Worm (Caenorhabditis elegans) whole organism, L4 larva: ENCODE measurements around the gene gstk-2.

Experiments
- aha-1 ChIP-seq: fragments of 150-350 bp; peaks from one replicate; lab custom pipeline; 2014; ENCODE audit warnings: missing biosample characterization, missing genetic modification characterization
- ceh-32 ChIP-seq: sonication (generic microtip); optimal IDR thresholded peaks from 2 replicates; lab custom pipeline; 2016; ENCODE audit warnings: mild to moderate bottlenecking, missing genetic modification characterization, missing compliant biosample characterization; ENCODE audit not compliant: poor library complexity
- dmd-8 ChIP-seq: fragments of 200-800 bp; sonication (Bioruptor generic); IDR thresholded peaks from 2 replicates; pipeline ENCODE4 v1.3.6; 2022; ENCODE audit warnings: missing genetic modification characterization, missing compliant biosample characterization
- dmd-9 ChIP-seq: fragments of 200-800 bp; sonication (Bioruptor generic); IDR thresholded peaks from 2 replicates; pipeline ENCODE4 v1.3.6; 2022; ENCODE audit warnings: missing genetic modification reagents, missing genetic modification characterization, missing compliant biosample characterization
- gei-8 ChIP-seq: fragments of 200-800 bp; sonication (Bioruptor generic); optimal IDR thresholded peaks from 2 replicates; lab custom pipeline; 2018; ENCODE audit warnings: mild to moderate bottlenecking, missing genetic modification characterization, missing compliant biosample characterization
- hlh-30 ChIP-seq: sonication (generic microtip); optimal IDR thresholded peaks from 2 replicates; lab custom pipeline; 2017; ENCODE audit warnings: antibody characterized with exemption, mild to moderate bottlenecking, missing genetic modification characterization, missing compliant biosample characterization; ENCODE audit not compliant: insufficient read depth
- hmg-1.1 ChIP-seq: fragments of 200-800 bp; sonication (Bioruptor generic); IDR thresholded peaks from 2 replicates; pipeline ENCODE4 v1.3.6; 2022; ENCODE audit warnings: missing genetic modification reagents, missing genetic modification characterization, missing compliant biosample characterization
- lin-13 ChIP-seq: fragments of 150-350 bp; optimal IDR thresholded peaks from 2 replicates; lab custom pipeline; 2014; ENCODE audit warnings: missing biosample characterization, missing genetic modification reagents, missing genetic modification characterization
- nhr-41 ChIP-seq: fragments of 200-800 bp; sonication (Bioruptor generic); IDR thresholded peaks from 2 replicates; pipeline ENCODE4 v1.3.6; 2022; ENCODE audit warnings: missing genetic modification reagents, missing genetic modification characterization, missing compliant biosample characterization
- nhr-76 ChIP-seq: fragments of 150-350 bp; optimal IDR thresholded peaks from 2 replicates; lab custom pipeline; 2014; ENCODE audit warnings: missing biosample characterization, missing genetic modification characterization
- snpc-4 ChIP-seq: fragments of 150-350 bp; optimal IDR thresholded peaks from 2 replicates; lab custom pipeline; 2014; ENCODE audit warnings: missing biosample characterization, missing genetic modification characterization
- zag-1 ChIP-seq: fragments of 150-350 bp; optimal IDR thresholded peaks from 2 replicates; lab custom pipeline; 2014; ENCODE audit warnings: missing biosample characterization, missing genetic modification characterization
- ztf-11 ChIP-seq: fragments of 150-350 bp; optimal IDR thresholded peaks from 2 replicates; lab custom pipeline; 2014; ENCODE audit warnings: missing biosample characterization, missing genetic modification characterization

ce11 chrIV:7203696-7204095 lies 38.4 kb downstream of the gstk-2 start, which contains the start of gene R13A1.3:
- TF ChIP-seq ztf-11 (tag; lab: Kevin White, UChicago), result no peak
- TF ChIP-seq hlh-30 (tag; lab: Kevin White, UChicago), result no peak
- no peak for TF ChIP-seq zag-1
- TF ChIP-seq lin-13 (GFP tag; lab: Kevin White, UChicago), result no peak
- TF ChIP-seq dmd-9, result no peak
- TF ChIP-seq hmg-1.1, result no peak
- TF ChIP-seq gei-8, result no peak
- no peak for TF ChIP-seq dmd-8 (GFP tag; lab: Robert Waterston, UW)
- TF ChIP-seq ceh-32 (tag; lab: Kevin White, UChicago), result no peak
- no peak for TF ChIP-seq aha-1 (tag; lab: Kevin White, UChicago)
- TF ChIP-seq nhr-76, result no peak
- TF ChIP-seq nhr-41 (GFP tag; lab: Robert Waterston, UW), result no peak
- no peak for TF ChIP-seq snpc-4 (tag; lab: Kevin White, UChicago)
